Fruit fly (Drosophila melanogaster): ENCODE data around the gene Ndfip.

Ndfip gene

dm6 chr3L:17667642-17668362 is 13.7 kb upstream of the Ndfip start:
- TF ChIP-seq vri (GFP tag; optimal IDR thresholded peaks at IDR 0.05) (peak; percentile 7), CG32006 (GFP tag; optimal IDR thresholded peaks at IDR 0.05) (no peak), achi (GFP tag; optimal IDR thresholded peaks at IDR 0.05) (no peak), Lpt (GFP tag; optimal IDR thresholded peaks at IDR 0.05) (no peak), svp (GFP tag) (peak; percentile 66), topi (GFP tag; optimal IDR thresholded peaks at IDR 0.05) (peak; percentile 8), Smox (GFP tag; optimal IDR thresholded peaks at IDR 0.05) (no peak), CG4318 (GFP tag; optimal IDR thresholded peaks at IDR 0.05) (no peak), Eip78C (GFP tag) (peak; percentile 77), Blimp-1 (GFP tag; optimal IDR thresholded peaks at IDR 0.05) (no peak), CG8632 (GFP tag; optimal IDR thresholded peaks at IDR 0.05) (no peak), CG6163 (GFP tag; IDR thresholded peaks at IDR 0.05) (no peak), Hr4 (GFP tag; optimal IDR thresholded peaks at IDR 0.05) (no peak), fkh (GFP tag; optimal IDR thresholded peaks at IDR 0.05) (peak; percentile 16), CG8119 (GFP tag; IDR thresholded peaks at IDR 0.05) (no peak), OdsH (GFP tag; optimal IDR thresholded peaks at IDR 0.05) (no peak), Sox102F (GFP tag; optimal IDR thresholded peaks at IDR 0.05) (peak; percentile 11)

dm6 chr3L:17665084-17665576 is 11.1 kb upstream of the Ndfip start:
- peak; percentile 62 for TF ChIP-seq Eip93F (GFP tag; optimal IDR thresholded peaks at IDR 0.05)
- no peak for TF ChIP-seq Ets21C (GFP tag; optimal IDR thresholded peaks at IDR 0.05)
- TF ChIP-seq vri (GFP tag; optimal IDR thresholded peaks at IDR 0.05): peak; percentile 99
- TF ChIP-seq Smox (GFP tag; optimal IDR thresholded peaks at IDR 0.05): no peak
- no peak for TF ChIP-seq CG8319 (GFP tag; optimal IDR thresholded peaks at IDR 0.05)
- peak; percentile 14 for TF ChIP-seq topi (GFP tag; optimal IDR thresholded peaks at IDR 0.05)
- no peak for TF ChIP-seq acj6 (GFP tag; optimal IDR thresholded peaks at IDR 0.05)
- TF ChIP-seq CG6163 (GFP tag; IDR thresholded peaks at IDR 0.05): peak; percentile 20; the same call in 1 of the 3 replicates
- no peak for TF ChIP-seq cyc (GFP tag; optimal IDR thresholded peaks at IDR 0.05)
- peak; percentile 93 for TF ChIP-seq svp (GFP tag)
- TF ChIP-seq dac (GFP tag; optimal IDR thresholded peaks at IDR 0.05): no peak
- no peak for TF ChIP-seq Sox15 (GFP tag; optimal IDR thresholded peaks at IDR 0.05)
- TF ChIP-seq spab (GFP tag; optimal IDR thresholded peaks at IDR 0.05): no peak
- no peak for TF ChIP-seq fd59A (GFP tag; optimal IDR thresholded peaks at IDR 0.05)
- no peak for TF ChIP-seq fd85E (GFP tag; optimal IDR thresholded peaks at IDR 0.05)
- no peak for TF ChIP-seq CG3032 (tag; optimal IDR thresholded peaks at IDR 0.05)
- TF ChIP-seq CG15336 (GFP tag; IDR thresholded peaks at IDR 0.05): no peak
- no peak for TF ChIP-seq CG11294 (GFP tag; IDR thresholded peaks at IDR 0.05)
- peak; percentile 18 for TF ChIP-seq Sox14 (GFP tag; optimal IDR thresholded peaks at IDR 0.05)
- no peak for TF ChIP-seq Ets96B (tag; optimal IDR thresholded peaks at IDR 0.05)
- TF ChIP-seq ss (GFP tag; optimal IDR thresholded peaks at IDR 0.05): peak in 1 of 2 experiments; percentile 28
- TF ChIP-seq Met (GFP tag; optimal IDR thresholded peaks at IDR 0.05): no peak
- peak; percentile 79 for TF ChIP-seq CG6854 (GFP tag; optimal IDR thresholded peaks at IDR 0.05)
- peak; percentile 60 for TF ChIP-seq Blimp-1 (GFP tag; optimal IDR thresholded peaks at IDR 0.05)
- TF ChIP-seq Eip75B (GFP tag; optimal IDR thresholded peaks at IDR 0.05): peak; percentile 25
- TF ChIP-seq Hr39 (GFP tag; optimal IDR thresholded peaks at IDR 0.05): no peak
- TF ChIP-seq CG11762 (GFP tag; optimal IDR thresholded peaks at IDR 0.05; ENCODE audit: insufficient read depth): no peak
- no peak for TF ChIP-seq eg (GFP tag; IDR thresholded peaks at IDR 0.05)
- no peak for TF ChIP-seq CG11902 (GFP tag; optimal IDR thresholded peaks at IDR 0.05)
- no peak for TF ChIP-seq CG10669 (GFP tag; optimal IDR thresholded peaks at IDR 0.05)
- TF ChIP-seq lz (GFP tag; optimal IDR thresholded peaks at IDR 0.05): no peak
- TF ChIP-seq Sox102F (GFP tag; optimal IDR thresholded peaks at IDR 0.05): peak; percentile 28
- TF ChIP-seq CG6792 (GFP tag; optimal IDR thresholded peaks at IDR 0.05): no peak
- TF ChIP-seq CG9139 (GFP tag; optimal IDR thresholded peaks at IDR 0.05): no peak
- TF ChIP-seq salr (GFP tag; optimal IDR thresholded peaks at IDR 0.05): no peak
- TF ChIP-seq esn (GFP tag; optimal IDR thresholded peaks at IDR 0.05): peak; percentile 8
- TF ChIP-seq OdsH (GFP tag; optimal IDR thresholded peaks at IDR 0.05): no peak
- no peak for TF ChIP-seq CG31627 (GFP tag; optimal IDR thresholded peaks at IDR 0.05)
- no peak for TF ChIP-seq CG34406 (GFP tag; optimal IDR thresholded peaks at IDR 0.05)
- no peak for TF ChIP-seq CG6808 (GFP tag; optimal IDR thresholded peaks at IDR 0.05)
